Worm (Caenorhabditis elegans) whole organism, mixed stage, embryonic: ENCODE data around the gene rpl-36.
A peak's percentile ranks its signal among the peaks of the same experiment; 100 is the strongest.

ENCODE experiments used
- M03D4.4 ChIP-seq: sonication (generic microtip); optimal IDR thresholded peaks from 2 replicates; lab custom pipeline; 2017; ENCODE audit warnings: mild to moderate bottlenecking, missing genetic modification characterization, missing compliant biosample characterization
- bed-3 ChIP-seq: fragments of 200-800 bp; sonication (Bioruptor generic); optimal IDR thresholded peaks from 3 replicates; lab custom pipeline; 2018; ENCODE audit warnings: mild to moderate bottlenecking, missing genetic modification characterization, moderate library complexity, missing compliant biosample characterization
- blmp-1 ChIP-seq: fragments of 150-350 bp; optimal IDR thresholded peaks from 2 replicates; lab custom pipeline; 2014; ENCODE audit warnings: missing biosample characterization, missing genetic modification characterization
- ceh-39 ChIP-seq: fragments of 150-350 bp; optimal IDR thresholded peaks from 2 replicates; lab custom pipeline; 2014; ENCODE audit warnings: missing biosample characterization, missing genetic modification characterization
- ceh-43 ChIP-seq: fragments of 200-800 bp; sonication (Bioruptor generic); optimal IDR thresholded peaks from 2 replicates; lab custom pipeline; 2018; ENCODE audit warnings: mild to moderate bottlenecking, missing genetic modification characterization, moderate library complexity, missing compliant biosample characterization
- ces-1 ChIP-seq: fragments of 150-350 bp; optimal IDR thresholded peaks from 2 replicates; lab custom pipeline; 2014; ENCODE audit warnings: missing biosample characterization, missing genetic modification reagents, missing genetic modification characterization
- cnd-1 ChIP-seq: fragments of 200-800 bp; sonication (Bioruptor generic); optimal IDR thresholded peaks from 2 replicates; lab custom pipeline; 2018; ENCODE audit warnings: mild to moderate bottlenecking, missing genetic modification characterization, missing compliant biosample characterization
- drap-1 ChIP-seq: fragments of 200-800 bp; sonication (Bioruptor generic); optimal IDR thresholded peaks from 3 replicates; lab custom pipeline; 2018; ENCODE audit warnings: mild to moderate bottlenecking, missing genetic modification characterization, missing compliant biosample characterization
- elt-3 ChIP-seq: fragments of 150-350 bp; optimal IDR thresholded peaks from 2 replicates; lab custom pipeline; 2014; ENCODE audit warnings: missing biosample characterization, missing genetic modification characterization
- flh-1 ChIP-seq: fragments of 200-800 bp; sonication (Bioruptor generic); optimal IDR thresholded peaks from 2 replicates; lab custom pipeline; 2018; ENCODE audit warnings: mild to moderate bottlenecking, missing genetic modification characterization, moderate library complexity, missing compliant biosample characterization
- ham-2 ChIP-seq: fragments of 200-800 bp; sonication (Bioruptor generic); optimal IDR thresholded peaks from 2 replicates; lab custom pipeline; 2018; ENCODE audit warnings: mild to moderate bottlenecking, missing genetic modification characterization, missing compliant biosample characterization
- hlh-1 ChIP-seq: fragments of 150-350 bp; optimal IDR thresholded peaks from 2 replicates; lab custom pipeline; 2014; ENCODE audit warnings: missing biosample characterization, missing genetic modification reagents, missing genetic modification characterization
- lin-13 ChIP-seq: fragments of 150-350 bp; optimal IDR thresholded peaks from 2 replicates; lab custom pipeline; 2014; ENCODE audit warnings: missing biosample characterization, missing genetic modification characterization
- lin-32 ChIP-seq: fragments of 200-800 bp; sonication (Bioruptor generic); optimal IDR thresholded peaks from 2 replicates; lab custom pipeline; 2018; ENCODE audit warnings: mild to moderate bottlenecking, missing genetic modification characterization, missing compliant biosample characterization
- lsy-2 ChIP-seq: fragments of 150-350 bp; optimal IDR thresholded peaks from 2 replicates; lab custom pipeline; 2014; ENCODE audit warnings: missing biosample characterization, missing genetic modification characterization
- mab-5 ChIP-seq: fragments of 150-350 bp; optimal IDR thresholded peaks from 2 replicates; lab custom pipeline; 2014; ENCODE audit warnings: missing biosample characterization, missing genetic modification characterization
- mep-1 ChIP-seq: fragments of 150-350 bp; optimal IDR thresholded peaks from 2 replicates; lab custom pipeline; 2017; ENCODE audit warnings: missing biosample characterization, missing genetic modification reagents, missing genetic modification characterization, inconsistent platforms
- mls-2 ChIP-seq: sonication (generic microtip); optimal IDR thresholded peaks from 2 replicates; lab custom pipeline; 2016; ENCODE audit warnings: mild to moderate bottlenecking, missing genetic modification characterization, moderate library complexity, missing compliant biosample characterization
- nhr-12 ChIP-seq: fragments of 150-350 bp; optimal IDR thresholded peaks from 2 replicates; lab custom pipeline; 2014; ENCODE audit warnings: missing biosample characterization, missing genetic modification characterization
- nhr-2 ChIP-seq: fragments of 150-350 bp; optimal IDR thresholded peaks from 2 replicates; lab custom pipeline; 2014; ENCODE audit warnings: missing biosample characterization, missing genetic modification characterization
- nhr-237 ChIP-seq: fragments of 150-350 bp; optimal IDR thresholded peaks from 2 replicates; lab custom pipeline; 2014; ENCODE audit warnings: missing biosample characterization, missing genetic modification characterization
- nhr-28 ChIP-seq: fragments of 150-350 bp; optimal IDR thresholded peaks from 2 replicates; lab custom pipeline; 2014; ENCODE audit warnings: missing biosample characterization, missing genetic modification characterization
- nhr-76 ChIP-seq: sonication (generic microtip); optimal IDR thresholded peaks from 2 replicates; lab custom pipeline; 2017; ENCODE audit warnings: missing biosample characterization, missing genetic modification characterization
- pha-4 ChIP-seq: fragments of 150-350 bp; optimal IDR thresholded peaks from 2 replicates; lab custom pipeline; 2018; ENCODE audit warnings: missing biosample characterization, missing genetic modification reagents, missing genetic modification characterization
- sem-2 ChIP-seq: fragments of 200-800 bp; sonication (Bioruptor generic); optimal IDR thresholded peaks from 2 replicates; lab custom pipeline; 2018; ENCODE audit warnings: mild to moderate bottlenecking, missing genetic modification characterization, missing compliant biosample characterization
- snpc-4 ChIP-seq: fragments of 150-350 bp; optimal IDR thresholded peaks from 2 replicates; lab custom pipeline; 2014; ENCODE audit warnings: missing biosample characterization, missing genetic modification characterization
- sptf-1 ChIP-seq: sonication (generic microtip); optimal IDR thresholded peaks from 2 replicates; lab custom pipeline; 2017; ENCODE audit warnings: mild to moderate bottlenecking, missing genetic modification characterization, moderate library complexity, missing compliant biosample characterization
- tbx-8 ChIP-seq: fragments of 200-800 bp; sonication (Bioruptor generic); optimal IDR thresholded peaks from 2 replicates; lab custom pipeline; 2018; ENCODE audit warnings: mild to moderate bottlenecking, missing genetic modification characterization, moderate library complexity, missing compliant biosample characterization
- unc-120 ChIP-seq: sonication (generic microtip); optimal IDR thresholded peaks from 2 replicates; lab custom pipeline; 2017; ENCODE audit warnings: missing genetic modification characterization, missing compliant biosample characterization; ENCODE audit not compliant: poor library complexity, severe bottlenecking
- unc-62 ChIP-seq: fragments of 150-350 bp; optimal IDR thresholded peaks from 2 replicates; lab custom pipeline; 2014; ENCODE audit warnings: missing biosample characterization, missing genetic modification reagents, missing genetic modification characterization
- ztf-11 ChIP-seq: fragments of 150-350 bp; optimal IDR thresholded peaks from 2 replicates; lab custom pipeline; 2014; ENCODE audit warnings: missing biosample characterization, missing genetic modification characterization

Gene rpl-36

ce11 chrIII:7199467-7199866, 19.4 kb downstream of the rpl-36 start:
- no peak for TF ChIP-seq ceh-39 (tag; lab: Kevin White, UChicago)
- TF ChIP-seq lsy-2: no peak
- TF ChIP-seq lin-32: no peak
- peak; percentile 17 for TF ChIP-seq blmp-1

- no peak for TF ChIP-seq nhr-76
- no peak for TF ChIP-seq pha-4 (tag; lab: Kevin White, UChicago)
- peak; percentile 19 for TF ChIP-seq ham-2 (GFP tag; lab: Kevin White, UChicago)
- TF ChIP-seq blmp-1: peak; percentile 93
- TF ChIP-seq lsy-2: no peak
- TF ChIP-seq mab-5 (tag; lab: Kevin White, UChicago): no peak
- peak; percentile 24 for TF ChIP-seq elt-3 (tag; lab: Kevin White, UChicago)
Observed at ce11 chrIII:7201378-7202256, 21.6 kb downstream of the rpl-36 start, which contains the start of gene dpy-31. TSS of gene dpy-31 (plus strand) at chrIII:7202206.

- TF ChIP-seq pha-4 (tag; lab: Kevin White, UChicago) (no peak), snpc-4 (no peak), ztf-11 (no peak), sptf-1 (tag; lab: Kevin White, UChicago) (no peak), ces-1 (no peak), mls-2 (no peak), mab-5 (tag; lab: Kevin White, UChicago) (no peak), tbx-8 (GFP tag; lab: Kevin White, UChicago) (no peak), lsy-2 (no peak), M03D4.4 (tag; lab: Kevin White, UChicago) (no peak), unc-120 (no peak)
Observed at ce11 chrIII:7203130-7203775, 23.2 kb downstream of the rpl-36 start.

ce11 chrIII:7207903-7208497, 27.9 kb downstream of the rpl-36 start, which contains the start of gene rpl-6:
TSS of gene rpl-6 (plus strand) at chrIII:7208447.
- peak; percentile 99 for TF ChIP-seq lsy-2
- TF ChIP-seq ceh-39 (tag; lab: Kevin White, UChicago): peak; percentile 75
- TF ChIP-seq nhr-2: no peak
- TF ChIP-seq lin-32: no peak
- no peak for TF ChIP-seq nhr-76
- TF ChIP-seq unc-120: peak; percentile 67
- no peak for TF ChIP-seq snpc-4
- peak; percentile 52 for TF ChIP-seq ham-2 (GFP tag; lab: Kevin White, UChicago)
- TF ChIP-seq tbx-8 (GFP tag; lab: Kevin White, UChicago): no peak
- TF ChIP-seq mls-2: no peak
- TF ChIP-seq mep-1 (tag; lab: Kevin White, UChicago): peak; percentile 99
- peak; percentile 86 for TF ChIP-seq lin-13 (tag; lab: Kevin White, UChicago)
- peak; percentile 55 for TF ChIP-seq sptf-1 (tag; lab: Kevin White, UChicago)
- TF ChIP-seq ces-1: peak; percentile 64
- TF ChIP-seq pha-4 (tag; lab: Kevin White, UChicago): peak; percentile 89
- TF ChIP-seq bed-3 (GFP tag; lab: Kevin White, UChicago): no peak
- TF ChIP-seq hlh-1 (tag; lab: Kevin White, UChicago): peak; percentile 50
- TF ChIP-seq unc-62 (GFP tag; lab: Kevin White, UChicago): peak; percentile 1
- TF ChIP-seq nhr-237 (tag; lab: Kevin White, UChicago): peak; percentile 89

ce11 chrIII:7209721-7210120, 29.7 kb downstream of the rpl-36 start, which contains the start of gene R151.2:
TSS of gene R151.2 (plus strand) at chrIII:7209967.
- TF ChIP-seq elt-3 (tag; lab: Kevin White, UChicago) (no peak), ces-1 (no peak), nhr-28 (no peak), blmp-1 (no peak), unc-120 (no peak), mab-5 (tag; lab: Kevin White, UChicago) (no peak), M03D4.4 (tag; lab: Kevin White, UChicago) (no peak), mep-1 (tag; lab: Kevin White, UChicago) (no peak)

ce11 chrIII:7210486-7210885, 30.4 kb downstream of the rpl-36 start:
- no peak for TF ChIP-seq ces-1
- no peak for TF ChIP-seq sem-2 (GFP tag; lab: Kevin White, UChicago)
- no peak for TF ChIP-seq tbx-8 (GFP tag; lab: Kevin White, UChicago)
- no peak for TF ChIP-seq pha-4 (tag; lab: Kevin White, UChicago)
- no peak for TF ChIP-seq lin-32
- no peak for TF ChIP-seq nhr-76
- no peak for TF ChIP-seq drap-1
- no peak for TF ChIP-seq flh-1
- TF ChIP-seq sptf-1 (tag; lab: Kevin White, UChicago): no peak
- TF ChIP-seq lsy-2: no peak
- TF ChIP-seq nhr-2: no peak
- TF ChIP-seq ceh-43 (GFP tag; lab: Kevin White, UChicago): no peak
- no peak for TF ChIP-seq mep-1 (tag; lab: Kevin White, UChicago)
- TF ChIP-seq ham-2 (GFP tag; lab: Kevin White, UChicago): no peak
- TF ChIP-seq nhr-12 (tag; lab: Kevin White, UChicago): no peak
- no peak for TF ChIP-seq cnd-1 (tag; lab: Kevin White, UChicago)
- no peak for TF ChIP-seq mab-5 (tag; lab: Kevin White, UChicago)
